Worm (Caenorhabditis elegans) whole organism, mixed stage, embryonic: ENCODE measurements around the gene C17A2.4.

ENCODE experiments used
- M03D4.4 ChIP-seq: sonication (generic microtip); optimal IDR thresholded peaks from 2 replicates; lab custom pipeline; 2017; ENCODE audit warnings: mild to moderate bottlenecking, missing genetic modification characterization, missing compliant biosample characterization
- bed-3 ChIP-seq: fragments of 200-800 bp; sonication (Bioruptor generic); optimal IDR thresholded peaks from 3 replicates; lab custom pipeline; 2018; ENCODE audit warnings: mild to moderate bottlenecking, missing genetic modification characterization, moderate library complexity, missing compliant biosample characterization
- blmp-1 ChIP-seq: fragments of 150-350 bp; optimal IDR thresholded peaks from 2 replicates; lab custom pipeline; 2014; ENCODE audit warnings: missing biosample characterization, missing genetic modification characterization
- ceh-39 ChIP-seq: fragments of 150-350 bp; optimal IDR thresholded peaks from 2 replicates; lab custom pipeline; 2014; ENCODE audit warnings: missing biosample characterization, missing genetic modification characterization
- ceh-43 ChIP-seq: fragments of 200-800 bp; sonication (Bioruptor generic); optimal IDR thresholded peaks from 2 replicates; lab custom pipeline; 2018; ENCODE audit warnings: mild to moderate bottlenecking, missing genetic modification characterization, moderate library complexity, missing compliant biosample characterization
- ceh-83 ChIP-seq: fragments of 200-800 bp; sonication (Bioruptor generic); optimal IDR thresholded peaks from 2 replicates; lab custom pipeline; 2018; ENCODE audit warnings: mild to moderate bottlenecking, missing genetic modification characterization, missing compliant biosample characterization
- ces-1 ChIP-seq: fragments of 150-350 bp; optimal IDR thresholded peaks from 2 replicates; lab custom pipeline; 2014; ENCODE audit warnings: missing biosample characterization, missing genetic modification reagents, missing genetic modification characterization
- elt-1 ChIP-seq: sonication (generic microtip); optimal IDR thresholded peaks from 2 replicates; lab custom pipeline; 2017; ENCODE audit warnings: missing genetic modification characterization, mild to moderate bottlenecking, missing compliant biosample characterization, antibody characterized with exemption, moderate library complexity, borderline replicate concordance; ENCODE audit not compliant: insufficient read depth
- elt-3 ChIP-seq: fragments of 150-350 bp; optimal IDR thresholded peaks from 2 replicates; lab custom pipeline; 2014; ENCODE audit warnings: missing biosample characterization, missing genetic modification characterization
- flh-1 ChIP-seq: fragments of 200-800 bp; sonication (Bioruptor generic); optimal IDR thresholded peaks from 2 replicates; lab custom pipeline; 2018; ENCODE audit warnings: mild to moderate bottlenecking, missing genetic modification characterization, moderate library complexity, missing compliant biosample characterization
- ham-2 ChIP-seq: fragments of 200-800 bp; sonication (Bioruptor generic); optimal IDR thresholded peaks from 2 replicates; lab custom pipeline; 2018; ENCODE audit warnings: mild to moderate bottlenecking, missing genetic modification characterization, missing compliant biosample characterization
- hlh-1 ChIP-seq: fragments of 150-350 bp; optimal IDR thresholded peaks from 2 replicates; lab custom pipeline; 2014; ENCODE audit warnings: missing biosample characterization, missing genetic modification reagents, missing genetic modification characterization
- lin-13 ChIP-seq: fragments of 150-350 bp; optimal IDR thresholded peaks from 2 replicates; lab custom pipeline; 2014; ENCODE audit warnings: missing biosample characterization, missing genetic modification characterization
- lin-32 ChIP-seq: fragments of 200-800 bp; sonication (Bioruptor generic); optimal IDR thresholded peaks from 2 replicates; lab custom pipeline; 2018; ENCODE audit warnings: mild to moderate bottlenecking, missing genetic modification characterization, missing compliant biosample characterization
- lsy-2 ChIP-seq: fragments of 150-350 bp; optimal IDR thresholded peaks from 2 replicates; lab custom pipeline; 2014; ENCODE audit warnings: missing biosample characterization, missing genetic modification characterization
- mab-5 ChIP-seq: fragments of 150-350 bp; optimal IDR thresholded peaks from 2 replicates; lab custom pipeline; 2014; ENCODE audit warnings: missing biosample characterization, missing genetic modification characterization
- mep-1 ChIP-seq: fragments of 150-350 bp; optimal IDR thresholded peaks from 2 replicates; lab custom pipeline; 2017; ENCODE audit warnings: missing biosample characterization, missing genetic modification reagents, missing genetic modification characterization, inconsistent platforms
- mls-2 ChIP-seq: sonication (generic microtip); optimal IDR thresholded peaks from 2 replicates; lab custom pipeline; 2016; ENCODE audit warnings: mild to moderate bottlenecking, missing genetic modification characterization, moderate library complexity, missing compliant biosample characterization
- nhr-12 ChIP-seq: fragments of 150-350 bp; optimal IDR thresholded peaks from 2 replicates; lab custom pipeline; 2014; ENCODE audit warnings: missing biosample characterization, missing genetic modification characterization
- nhr-2 ChIP-seq: fragments of 150-350 bp; optimal IDR thresholded peaks from 2 replicates; lab custom pipeline; 2014; ENCODE audit warnings: missing biosample characterization, missing genetic modification characterization
- nhr-237 ChIP-seq: fragments of 150-350 bp; optimal IDR thresholded peaks from 2 replicates; lab custom pipeline; 2014; ENCODE audit warnings: missing biosample characterization, missing genetic modification characterization
- nhr-28 ChIP-seq: fragments of 150-350 bp; optimal IDR thresholded peaks from 2 replicates; lab custom pipeline; 2014; ENCODE audit warnings: missing biosample characterization, missing genetic modification characterization
- nhr-76 ChIP-seq: sonication (generic microtip); optimal IDR thresholded peaks from 2 replicates; lab custom pipeline; 2017; ENCODE audit warnings: missing biosample characterization, missing genetic modification characterization
- pha-4 ChIP-seq: fragments of 150-350 bp; optimal IDR thresholded peaks from 2 replicates; lab custom pipeline; 2018; ENCODE audit warnings: missing biosample characterization, missing genetic modification reagents, missing genetic modification characterization
- sem-2 ChIP-seq: fragments of 200-800 bp; sonication (Bioruptor generic); optimal IDR thresholded peaks from 2 replicates; lab custom pipeline; 2018; ENCODE audit warnings: mild to moderate bottlenecking, missing genetic modification characterization, missing compliant biosample characterization
- snpc-4 ChIP-seq: fragments of 150-350 bp; optimal IDR thresholded peaks from 2 replicates; lab custom pipeline; 2014; ENCODE audit warnings: missing biosample characterization, missing genetic modification characterization
- unc-120 ChIP-seq: sonication (generic microtip); optimal IDR thresholded peaks from 2 replicates; lab custom pipeline; 2017; ENCODE audit warnings: missing genetic modification characterization, missing compliant biosample characterization; ENCODE audit not compliant: poor library complexity, severe bottlenecking
- unc-39 ChIP-seq: fragments of 150-350 bp; optimal IDR thresholded peaks from 2 replicates; lab custom pipeline; 2014; ENCODE audit warnings: missing biosample characterization, missing genetic modification characterization
- unc-62 ChIP-seq: fragments of 150-350 bp; optimal IDR thresholded peaks from 2 replicates; lab custom pipeline; 2014; ENCODE audit warnings: missing biosample characterization, missing genetic modification reagents, missing genetic modification characterization
- zip-8 ChIP-seq: fragments of 150-350 bp; optimal IDR thresholded peaks from 2 replicates; lab custom pipeline; 2014; ENCODE audit warnings: missing biosample characterization, missing genetic modification characterization
- ztf-11 ChIP-seq: fragments of 150-350 bp; optimal IDR thresholded peaks from 2 replicates; lab custom pipeline; 2014; ENCODE audit warnings: missing biosample characterization, missing genetic modification characterization

Gene C17A2.4

DNA sequence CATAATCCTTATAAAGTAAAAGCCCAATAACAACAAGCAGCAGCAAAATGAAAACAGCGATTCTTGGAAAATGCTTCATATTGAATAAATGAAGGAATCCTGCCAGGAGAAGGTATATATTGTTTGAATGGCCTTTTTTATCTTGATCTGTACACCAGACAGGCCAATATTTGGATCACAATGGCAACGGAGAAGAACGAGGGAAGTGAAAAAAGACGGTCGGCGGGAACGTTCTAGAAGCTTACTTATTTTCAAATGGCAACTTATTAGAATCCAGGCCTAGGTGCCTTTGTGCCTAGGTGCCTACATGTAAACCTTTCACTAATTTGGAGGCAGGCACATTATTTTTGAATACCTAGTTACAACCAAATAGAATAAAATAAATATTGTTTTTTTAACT is 11.9 kb upstream of the C17A2.4 start, which contains the start of gene F54D10.8:
Gene F54D10.8 (minus strand): TSS at position 101 of the 400 bp plus-strand sequence.
- TF ChIP-seq M03D4.4 (tag; lab: Kevin White, UChicago) (no peak), ztf-11 (tag; lab: Kevin White, UChicago) (no peak), elt-1 (tag; lab: Kevin White, UChicago) (no peak), mep-1 (tag; lab: Kevin White, UChicago) (no peak), lin-13 (tag; lab: Kevin White, UChicago) (no peak), hlh-1 (tag; lab: Kevin White, UChicago) (no peak), nhr-28 (tag; lab: Kevin White, UChicago) (no peak), snpc-4 (tag; lab: Kevin White, UChicago) (no peak), unc-120 (no peak), zip-8 (tag; lab: Kevin White, UChicago) (no peak), nhr-2 (tag; lab: Kevin White, UChicago) (no peak), elt-3 (tag; lab: Kevin White, UChicago) (no peak), nhr-12 (tag; lab: Kevin White, UChicago) (no peak), ceh-83 (GFP tag; lab: Kevin White, UChicago) (no peak), ceh-43 (no peak), bed-3 (GFP tag; lab: Kevin White, UChicago) (no peak), lin-32 (GFP tag; lab: Kevin White, UChicago) (no peak)

DNA sequence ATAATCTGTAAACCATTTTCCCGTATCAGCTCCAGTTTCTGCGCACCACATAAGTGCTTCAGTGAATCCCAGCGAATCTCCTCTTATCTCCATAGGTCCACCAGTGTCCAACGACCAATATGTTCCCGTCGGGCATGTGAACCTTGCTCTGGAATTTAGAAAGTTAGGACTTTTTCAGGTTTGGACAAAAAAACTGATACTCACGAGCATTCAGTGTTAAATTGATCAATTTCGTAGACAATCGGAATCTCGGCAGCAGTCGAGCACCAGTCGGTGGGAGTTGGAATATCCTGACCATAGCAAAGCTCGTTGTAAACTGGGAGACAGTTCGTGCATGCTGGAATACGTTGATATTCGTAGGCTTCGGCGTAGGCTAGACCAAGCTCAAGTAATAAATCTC is 10.0 kb upstream of the C17A2.4 start:
- TF ChIP-seq bed-3 (GFP tag; lab: Kevin White, UChicago), result no peak
- TF ChIP-seq unc-62 (GFP tag; lab: Kevin White, UChicago), result no peak
- TF ChIP-seq nhr-28 (tag; lab: Kevin White, UChicago), result no peak
- no peak for TF ChIP-seq snpc-4 (tag; lab: Kevin White, UChicago)
- TF ChIP-seq flh-1, result no peak
- no peak for TF ChIP-seq mls-2 (tag; lab: Kevin White, UChicago)
- no peak for TF ChIP-seq ceh-43
- TF ChIP-seq lsy-2 (tag; lab: Kevin White, UChicago), result no peak
- no peak for TF ChIP-seq elt-1 (tag; lab: Kevin White, UChicago)
- no peak for TF ChIP-seq blmp-1
- no peak for TF ChIP-seq ces-1 (GFP tag; lab: Kevin White, UChicago)
- no peak for TF ChIP-seq unc-39 (tag; lab: Kevin White, UChicago)
- TF ChIP-seq pha-4 (tag; lab: Kevin White, UChicago), result no peak
- TF ChIP-seq mep-1 (tag; lab: Kevin White, UChicago), result no peak
- TF ChIP-seq nhr-237 (tag; lab: Kevin White, UChicago), result no peak

DNA sequence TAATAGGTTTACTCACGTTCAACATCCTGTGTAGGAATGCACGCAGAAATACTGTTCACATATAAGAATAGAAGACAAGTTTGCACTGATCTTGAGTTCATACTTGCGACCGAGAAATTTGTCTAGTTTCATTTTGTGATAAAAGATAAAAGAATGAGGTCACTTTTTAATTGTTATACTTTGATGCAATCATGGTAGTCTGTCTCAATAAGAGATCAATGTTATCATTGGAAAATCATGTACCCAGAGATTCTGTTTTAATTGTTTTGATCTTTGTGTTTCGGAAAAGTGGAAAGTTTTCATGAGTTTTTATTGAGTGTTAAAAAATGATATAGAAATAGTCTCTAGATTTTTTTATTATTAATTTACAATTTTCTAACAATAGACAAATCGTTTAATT is 7.3 kb upstream of the C17A2.4 start, which contains the start of gene F54D10.9:
Gene F54D10.9 (minus strand): TSS at position 101 of the 400 bp plus-strand sequence.
- TF ChIP-seq ztf-11 (tag; lab: Kevin White, UChicago), result no peak

DNA sequence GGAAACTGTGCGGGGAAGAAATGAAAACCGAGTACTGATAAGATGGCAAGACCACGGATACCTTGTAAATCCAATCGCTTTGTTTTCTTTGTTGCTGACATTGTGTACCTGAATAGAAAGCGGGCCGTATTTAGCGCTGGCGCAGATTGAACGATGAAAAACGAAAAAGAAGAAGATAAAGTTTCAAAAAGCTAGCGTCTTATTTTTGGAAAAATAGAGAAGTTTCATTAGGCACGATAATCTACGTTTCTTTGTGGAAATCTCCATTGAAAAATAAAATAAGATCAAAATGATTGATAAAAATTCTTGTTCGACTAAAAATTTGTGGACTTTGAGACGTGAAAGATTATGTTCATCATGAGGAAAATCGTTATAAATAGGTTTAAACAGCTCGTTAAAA is 3.7 kb upstream of the C17A2.4 start, which contains the start of gene oac-4:
Gene oac-4 (minus strand): TSS at position 101 of the 400 bp plus-strand sequence.
- TF ChIP-seq blmp-1 (no peak), nhr-76 (tag; lab: Kevin White, UChicago) (no peak), snpc-4 (tag; lab: Kevin White, UChicago) (no peak), unc-120 (no peak), mab-5 (tag; lab: Kevin White, UChicago) (no peak), ztf-11 (tag; lab: Kevin White, UChicago) (no peak), sem-2 (no peak), ham-2 (GFP tag; lab: Kevin White, UChicago) (no peak), nhr-2 (tag; lab: Kevin White, UChicago) (no peak), ceh-83 (GFP tag; lab: Kevin White, UChicago) (no peak), ceh-39 (tag; lab: Kevin White, UChicago) (no peak)
- TF ChIP-seq, all 35 proteins: peak for 0

DNA sequence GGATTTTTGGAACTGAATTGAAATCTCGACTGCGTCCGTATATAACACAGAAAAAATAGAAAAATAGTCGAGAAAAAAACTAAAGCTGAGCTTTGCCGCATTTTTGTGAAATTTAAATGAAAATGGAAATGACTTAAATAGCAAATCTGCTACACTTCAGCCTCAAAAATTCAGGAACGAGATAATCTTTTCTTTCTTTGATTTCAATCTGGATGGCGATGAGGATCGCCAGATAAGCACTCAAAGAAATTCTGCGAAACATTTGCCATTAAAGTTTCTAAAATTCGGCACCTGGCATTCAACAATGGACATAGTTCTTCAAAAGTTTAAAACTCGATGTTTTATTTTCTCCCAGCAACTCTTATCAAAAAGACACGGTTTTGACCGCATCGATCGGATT is 3.6 kb downstream of the C17A2.4 start, which contains the start of the genes C17A2.7 and C17A2.3:
Gene C17A2.7 (minus strand): TSS at position 101 of the 400 bp plus-strand sequence.
Gene C17A2.3 (plus strand): TSS at position 305 of the 400 bp plus-strand sequence.
- TF ChIP-seq elt-1 (tag; lab: Kevin White, UChicago) (peak; percentile 36), nhr-28 (tag; lab: Kevin White, UChicago) (no peak)
